Worm (Caenorhabditis elegans) whole organism, young adult: ENCODE measurements around the gene srh-71.
A peak's percentile ranks its signal among the peaks of the same experiment; 100 is the strongest.

Source experiments
- D2030.7 ChIP-seq: fragments of 200-800 bp; sonication (Bioruptor generic); IDR thresholded peaks from 2 replicates; pipeline ENCODE4 v1.3.6; 2022; ENCODE audit warnings: missing genetic modification reagents, missing genetic modification characterization, missing compliant biosample characterization
- F23B12.7 ChIP-seq: sonication (generic microtip); optimal IDR thresholded peaks from 2 replicates; lab custom pipeline; 2017; ENCODE audit warnings: missing genetic modification characterization, mild to moderate bottlenecking, missing compliant biosample characterization, antibody characterized with exemption, moderate library complexity; ENCODE audit not compliant: insufficient read depth
- F39B2.1 ChIP-seq: fragments of 200-800 bp; sonication (Bioruptor generic); IDR thresholded peaks from 2 replicates; pipeline ENCODE4 v1.3.6; 2022; ENCODE audit warnings: missing genetic modification reagents, missing genetic modification characterization, missing compliant biosample characterization
- F55B11.4 ChIP-seq: sonication (generic microtip); optimal IDR thresholded peaks from 2 replicates; lab custom pipeline; 2016; ENCODE audit warnings: missing compliant biosample characterization, missing genetic modification characterization, borderline replicate concordance; ENCODE audit not compliant: insufficient read depth
- K11D2.4 ChIP-seq: fragments of 200-800 bp; sonication (Bioruptor generic); IDR thresholded peaks from 2 replicates; pipeline ENCODE4 v1.3.6; 2022; ENCODE audit warnings: missing genetic modification reagents, missing genetic modification characterization, missing compliant biosample characterization
- K12H6.12 ChIP-seq: fragments of 200-800 bp; sonication (Bioruptor generic); optimal IDR thresholded peaks from 2 replicates; lab custom pipeline; 2018; ENCODE audit warnings: mild to moderate bottlenecking, missing genetic modification characterization, missing compliant biosample characterization
- Y53F4B.3 ChIP-seq: fragments of 200-800 bp; sonication (Bioruptor generic); IDR thresholded peaks from 2 replicates; pipeline ENCODE4 v1.3.6; 2022; ENCODE audit warnings: missing genetic modification reagents, missing genetic modification characterization, missing compliant biosample characterization
- ZK185.1 ChIP-seq: sonication (generic microtip); optimal IDR thresholded peaks from 2 replicates; lab custom pipeline; 2016; ENCODE audit warnings: mild to moderate bottlenecking, missing genetic modification characterization, missing compliant biosample characterization; ENCODE audit not compliant: poor library complexity, severe bottlenecking
- aptf-2 ChIP-seq: fragments of 200-800 bp; sonication (Bioruptor generic); conservative IDR thresholded peaks from 2 replicates; pipeline ENCODE4 v1.3.6; 2022; ENCODE audit warnings: missing genetic modification reagents, missing genetic modification characterization, missing compliant biosample characterization
- athp-1 ChIP-seq: sonication (generic microtip); optimal IDR thresholded peaks from 2 replicates; lab custom pipeline; 2017; ENCODE audit warnings: mild to moderate bottlenecking, missing genetic modification characterization, missing compliant biosample characterization
- ceh-100 ChIP-seq: fragments of 200-800 bp; sonication (Bioruptor generic); IDR thresholded peaks from 2 replicates; pipeline ENCODE4 v1.3.6; 2022; ENCODE audit warnings: missing genetic modification reagents, missing genetic modification characterization, missing compliant biosample characterization
- ceh-79 ChIP-seq: sonication (generic microtip); optimal IDR thresholded peaks from 2 replicates; lab custom pipeline; 2017; ENCODE audit warnings: mild to moderate bottlenecking, missing genetic modification characterization, missing compliant biosample characterization
- lag-1 ChIP-seq: fragments of 200-800 bp; sonication (Bioruptor generic); IDR thresholded peaks from 2 replicates; pipeline ENCODE4 v1.3.6; 2022; ENCODE audit warnings: missing genetic modification reagents, missing genetic modification characterization, missing compliant biosample characterization
- let-607 ChIP-seq, 2 experiments: fragments of 200-800 bp in 1 of 2; sonication (Bioruptor generic) in 1 of 2; sonication (generic microtip) in 1 of 2; optimal IDR thresholded peaks; 2 replicates each; lab custom pipeline; 2016 to 2018; ENCODE audit warnings: mild to moderate bottlenecking in 2 of 2, missing compliant biosample characterization in 2 of 2, missing genetic modification characterization in 2 of 2, moderate library complexity in 2 of 2, missing genotype in 1 of 2
- lin-26 ChIP-seq: fragments of 200-800 bp; sonication (Bioruptor generic); IDR thresholded peaks from 2 replicates; pipeline ENCODE4 v1.3.6; 2022; ENCODE audit warnings: missing genetic modification reagents, missing genetic modification characterization, missing compliant biosample characterization
- lin-40 ChIP-seq: sonication (generic microtip); optimal IDR thresholded peaks from 2 replicates; lab custom pipeline; 2016; ENCODE audit warnings: missing genetic modification characterization, mild to moderate bottlenecking, missing compliant biosample characterization, missing genotype, missing genetic modification reagents
- lin-54 ChIP-seq: fragments of 200-800 bp; sonication (Bioruptor generic); optimal IDR thresholded peaks from 2 replicates; lab custom pipeline; 2018; ENCODE audit warnings: mild to moderate bottlenecking, missing genetic modification characterization, missing compliant biosample characterization
- lir-1 ChIP-seq: fragments of 200-800 bp; sonication (Bioruptor generic); conservative IDR thresholded peaks from 2 replicates; pipeline ENCODE4 v1.3.6; 2022; ENCODE audit warnings: missing genetic modification reagents, missing genetic modification characterization, missing compliant biosample characterization
- lsy-27 ChIP-seq: sonication (generic microtip); optimal IDR thresholded peaks from 2 replicates; lab custom pipeline; 2017; ENCODE audit warnings: missing genetic modification characterization, mild to moderate bottlenecking, missing compliant biosample characterization, antibody characterized with exemption, missing genotype, borderline replicate concordance; ENCODE audit not compliant: insufficient read depth
- mcd-1 ChIP-seq: fragments of 200-800 bp; sonication (Bioruptor generic); IDR thresholded peaks from 2 replicates; pipeline ENCODE4 v1.3.6; 2022; ENCODE audit warnings: missing genetic modification reagents, missing genetic modification characterization, missing compliant biosample characterization
- nfya-2 ChIP-seq: fragments of 200-800 bp; sonication (Bioruptor generic); IDR thresholded peaks from 2 replicates; pipeline ENCODE4 v1.3.6; 2022; ENCODE audit warnings: missing genetic modification reagents, missing genetic modification characterization, missing compliant biosample characterization
- nhr-179 ChIP-seq: sonication (generic microtip); optimal IDR thresholded peaks from 2 replicates; lab custom pipeline; 2016; ENCODE audit warnings: mild to moderate bottlenecking, missing genetic modification characterization, missing compliant biosample characterization
- nhr-80 ChIP-seq: sonication (generic microtip); optimal IDR thresholded peaks from 2 replicates; lab custom pipeline; 2016; ENCODE audit warnings: missing genetic modification characterization, missing compliant biosample characterization
- nhr-90 ChIP-seq: sonication (generic microtip); optimal IDR thresholded peaks from 2 replicates; lab custom pipeline; 2016; ENCODE audit warnings: missing genotype, mild to moderate bottlenecking, missing genetic modification characterization, missing compliant biosample characterization
- pbrm-1 ChIP-seq: fragments of 200-800 bp; sonication (Bioruptor generic); IDR thresholded peaks from 2 replicates; pipeline ENCODE4 v1.3.6; 2022; ENCODE audit warnings: missing genetic modification reagents, missing genetic modification characterization, missing compliant biosample characterization
- snpc-1.1 ChIP-seq: sonication (generic microtip); optimal IDR thresholded peaks from 2 replicates; lab custom pipeline; 2017; ENCODE audit warnings: missing genetic modification characterization, mild to moderate bottlenecking, missing compliant biosample characterization, antibody characterized with exemption, moderate library complexity, missing genotype, missing genetic modification reagents; ENCODE audit not compliant: insufficient read depth
- snpc-3.4 ChIP-seq: sonication (generic microtip); optimal IDR thresholded peaks from 2 replicates; lab custom pipeline; 2017; ENCODE audit warnings: missing genetic modification characterization, mild to moderate bottlenecking, missing compliant biosample characterization, antibody characterized with exemption, moderate library complexity, missing genotype, missing genetic modification reagents
- zfh-2 ChIP-seq: fragments of 200-800 bp; sonication (Bioruptor generic); conservative IDR thresholded peaks from 2 replicates; pipeline ENCODE4 v1.3.6; 2022; ENCODE audit warnings: missing genetic modification reagents, missing genetic modification characterization, missing compliant biosample characterization
- zim-3 ChIP-seq: sonication (generic microtip); optimal IDR thresholded peaks from 2 replicates; lab custom pipeline; 2017; ENCODE audit warnings: mild to moderate bottlenecking, missing genetic modification characterization, moderate library complexity, missing compliant biosample characterization
- ztf-22 ChIP-seq: fragments of 200-800 bp; sonication (Bioruptor generic); optimal IDR thresholded peaks from 2 replicates; lab custom pipeline; 2018; ENCODE audit warnings: mild to moderate bottlenecking, missing genetic modification characterization, moderate library complexity, missing compliant biosample characterization
- ztf-3 ChIP-seq: fragments of 200-800 bp; sonication (Bioruptor generic); optimal IDR thresholded peaks from 2 replicates; lab custom pipeline; 2018; ENCODE audit warnings: mild to moderate bottlenecking, missing genetic modification characterization, missing compliant biosample characterization

Gene srh-71

ce11 chrII:3076915-3077314, 46.4 kb upstream of the srh-71 start, which contains the start of gene Y25C1A.8 (continued):
- TF ChIP-seq ztf-3 (GFP tag; lab: Kevin White, UChicago): peak; percentile 48
- TF ChIP-seq lin-40 (tag; lab: Kevin White, UChicago): peak; percentile 94
- peak; percentile 53 for TF ChIP-seq zim-3

- TF ChIP-seq zim-3 (no peak), athp-1 (tag; lab: Kevin White, UChicago) (no peak), ceh-79 (tag; lab: Kevin White, UChicago) (no peak), let-607 (tag; optimal IDR thresholded peaks at IDR 0.05; lab: Kevin White, UChicago) (no peak), lsy-27 (tag; lab: Kevin White, UChicago) (no peak), nhr-90 (no peak), F55B11.4 (tag; lab: Kevin White, UChicago) (no peak), lir-1 (GFP tag; lab: Robert Waterston, UW) (no peak), ztf-22 (GFP tag; lab: Kevin White, UChicago) (no peak), ZK185.1 (tag; lab: Kevin White, UChicago) (no peak), ceh-100 (GFP tag; lab: Robert Waterston, UW) (no peak)
These were observed 44.8 kb upstream of the srh-71 start, which contains the start of gene copb-1 for ce11 chrII:3078496-3078895. Gene copb-1, plus strand, starts transcription at chrII:3078796.

ce11 chrII:3087134-3087533, 36.2 kb upstream of the srh-71 start:
- TF ChIP-seq nhr-179 (tag; lab: Kevin White, UChicago) (no peak), snpc-1.1 (tag; lab: Kevin White, UChicago) (no peak), mcd-1 (GFP tag; lab: Robert Waterston, UW) (no peak), zfh-2 (peak; percentile 67), lin-54 (GFP tag; lab: Kevin White, UChicago) (no peak)
- TF ChIP-seq, all 124 proteins: peak for 1

- TF ChIP-seq snpc-3.4 (tag; lab: Kevin White, UChicago): no peak
- TF ChIP-seq Y53F4B.3 (GFP tag; lab: Robert Waterston, UW): no peak
These were observed 32.0 kb upstream of the srh-71 start, which contains the start of gene srg-21 for ce11 chrII:3091268-3091667. Gene srg-21, minus strand, starts transcription at chrII:3091368.

- TF ChIP-seq pbrm-1: no peak
- no peak for TF ChIP-seq K11D2.4
- no peak for TF ChIP-seq nhr-80 (tag; lab: Kevin White, UChicago)
- no peak for TF ChIP-seq lag-1
- TF ChIP-seq F39B2.1 (GFP tag; lab: Robert Waterston, UW): no peak
- no peak for TF ChIP-seq aptf-2 (GFP tag; lab: Robert Waterston, UW)
- TF ChIP-seq lin-26 (GFP tag; lab: Robert Waterston, UW): no peak
- TF ChIP-seq F23B12.7 (tag; lab: Kevin White, UChicago): no peak
- no peak for TF ChIP-seq let-607 (tag; optimal IDR thresholded peaks at IDR 0.05; lab: Kevin White, UChicago)
- TF ChIP-seq nhr-179 (tag; lab: Kevin White, UChicago): no peak
- TF ChIP-seq D2030.7 (GFP tag; lab: Robert Waterston, UW): no peak
- no peak for TF ChIP-seq K12H6.12 (tag; lab: Kevin White, UChicago)
- no peak for TF ChIP-seq nfya-2 (GFP tag; lab: Robert Waterston, UW)
These were observed 30.0 kb upstream of the srh-71 start, which contains the start of gene srg-22 for ce11 chrII:3093352-3093751. Gene srg-22, minus strand, starts transcription at chrII:3093452.
